Worm (Caenorhabditis elegans) whole organism, L4/young adult: ENCODE measurements around the gene F15B9.6.

Source experiments
- W03F9.2 ChIP-seq: fragments of 150-350 bp; optimal IDR thresholded peaks from 2 replicates; lab custom pipeline; 2014; ENCODE audit warnings: missing biosample characterization, missing genetic modification characterization
- dao-5 ChIP-seq: sonication (generic microtip); optimal IDR thresholded peaks from 2 replicates; lab custom pipeline; 2016; ENCODE audit warnings: missing genotype, missing genetic modification characterization, moderate library complexity, missing compliant biosample characterization
- him-1 ChIP-seq: sonication (generic microtip); optimal IDR thresholded peaks from 2 replicates; lab custom pipeline; 2016; ENCODE audit warnings: missing genotype, missing genetic modification reagents, missing genetic modification characterization, missing compliant biosample characterization

The F15B9.6 gene

DNA sequence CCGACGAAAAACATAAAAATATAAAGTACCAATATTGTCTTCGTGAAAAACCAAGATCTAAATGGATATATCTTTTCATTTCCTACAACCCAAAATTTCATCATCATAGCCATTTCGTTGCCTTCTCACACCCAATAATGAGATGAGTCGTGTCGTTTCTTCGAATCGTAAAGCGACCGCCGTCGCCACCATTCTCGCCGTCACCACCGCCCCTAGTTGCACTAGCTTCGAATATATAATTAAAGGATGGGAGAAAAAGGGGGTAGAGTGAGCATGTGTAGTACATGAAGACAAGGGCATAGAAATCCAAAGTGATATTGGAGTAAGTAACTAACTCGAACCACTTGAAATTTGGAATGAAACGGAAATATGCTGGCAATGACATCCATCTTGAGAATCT is 8.3 kb downstream of the F15B9.6 start:
- TF ChIP-seq him-1 (tag; lab: Kevin White, UChicago), result no peak
- no peak for TF ChIP-seq W03F9.2 (tag; lab: Kevin White, UChicago)
- TF ChIP-seq dao-5, result no peak

DNA sequence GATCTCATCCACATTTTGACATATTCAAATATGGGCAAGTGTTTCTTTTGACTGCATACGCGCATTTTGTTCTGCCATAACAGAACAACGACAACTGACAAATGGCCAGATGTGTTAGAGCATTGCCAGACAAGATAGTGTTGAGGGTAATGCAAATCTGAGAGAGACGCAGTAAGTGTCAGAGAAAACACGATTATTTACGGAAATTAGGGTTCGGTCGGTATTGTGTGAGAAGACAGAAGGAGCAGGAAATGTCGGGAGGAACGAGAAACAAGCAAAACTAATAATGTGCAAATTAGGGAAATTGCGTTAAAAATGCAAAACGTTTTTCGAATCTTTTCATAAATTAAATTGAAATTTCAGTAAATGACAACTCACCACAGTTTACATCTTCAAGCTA is 10.6 kb downstream of the F15B9.6 start:
- no peak for TF ChIP-seq W03F9.2 (tag; lab: Kevin White, UChicago)
- no peak for TF ChIP-seq him-1 (tag; lab: Kevin White, UChicago)
- no peak for TF ChIP-seq dao-5

- no peak for TF ChIP-seq dao-5
- TF ChIP-seq W03F9.2 (tag; lab: Kevin White, UChicago), result no peak
- TF ChIP-seq him-1 (tag; lab: Kevin White, UChicago), result no peak
Measured at ce11 chrV:13025283-13025682, 11.3 kb downstream of the F15B9.6 start.

ce11 chrV:13026631-13027299 is 12.8 kb downstream of the F15B9.6 start:
- no peak for TF ChIP-seq W03F9.2 (tag; lab: Kevin White, UChicago)
- TF ChIP-seq him-1 (tag; lab: Kevin White, UChicago), result no peak
- TF ChIP-seq dao-5, result no peak

DNA sequence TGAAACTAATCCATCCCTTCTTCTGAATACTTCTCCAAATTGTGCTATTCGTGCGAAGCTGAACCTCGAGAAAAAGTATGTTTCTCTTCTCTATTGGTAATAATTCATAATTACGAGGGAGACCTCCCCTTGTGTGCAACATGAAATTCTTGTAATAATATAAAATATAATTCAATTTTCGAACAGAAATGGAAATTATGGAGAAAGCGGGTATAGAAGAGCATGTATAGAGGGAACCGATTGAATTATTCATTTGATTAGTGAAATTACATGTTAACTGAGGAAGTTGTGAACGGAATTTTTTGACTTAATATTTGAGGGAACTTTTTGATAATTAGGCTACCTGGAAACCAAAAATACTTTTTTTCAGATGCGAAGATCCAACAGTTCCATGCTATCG is 14.9 kb downstream of the F15B9.6 start:
- no peak for TF ChIP-seq dao-5
- no peak for TF ChIP-seq W03F9.2 (tag; lab: Kevin White, UChicago)
- no peak for TF ChIP-seq him-1 (tag; lab: Kevin White, UChicago)

DNA sequence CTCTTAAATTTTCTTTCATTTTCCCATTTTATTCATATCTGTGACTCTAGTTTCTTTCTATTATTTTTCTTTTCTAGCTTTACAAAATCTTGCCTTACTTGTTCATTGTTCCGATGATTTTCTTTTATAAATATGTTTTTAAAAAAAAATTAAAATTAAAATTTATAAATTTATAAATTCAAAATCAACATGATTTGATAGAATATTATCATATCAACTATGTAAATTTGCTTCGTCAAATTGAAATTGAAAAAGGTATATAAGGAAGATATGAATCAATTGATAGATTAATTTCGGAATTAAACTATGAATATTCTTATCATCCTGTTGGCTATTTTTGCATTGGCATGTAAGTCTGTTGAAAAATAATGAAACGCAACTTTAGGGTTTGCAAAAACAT is 19.3 kb downstream of the F15B9.6 start, which contains the start of gene W07G4.1:
TSS of gene W07G4.1 (plus strand) at position 301 of the 400 bp plus-strand sequence.
- TF ChIP-seq him-1 (tag; lab: Kevin White, UChicago) (no peak), W03F9.2 (tag; lab: Kevin White, UChicago) (no peak), dao-5 (no peak)

DNA sequence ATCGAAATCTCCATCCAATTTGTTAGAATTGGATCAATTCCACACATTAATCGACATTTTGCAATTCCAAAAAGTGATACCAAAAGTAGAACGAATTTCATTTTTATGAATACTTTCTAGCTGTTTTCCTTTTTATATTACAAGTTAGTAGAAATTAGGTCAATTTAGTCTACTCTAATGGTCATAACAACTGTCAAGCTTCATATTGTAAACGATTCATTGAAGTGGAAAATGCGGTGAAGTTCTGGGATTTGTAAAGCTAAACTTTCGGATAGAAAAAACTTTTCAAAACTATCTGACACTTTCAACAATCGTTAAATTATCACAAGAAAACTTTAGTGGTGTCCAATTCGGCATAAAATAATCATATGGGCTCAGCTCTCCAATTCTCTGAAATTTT is 20.7 kb downstream of the F15B9.6 start, which contains the start of gene W07G4.7:
TSS of gene W07G4.7 (minus strand) at position 101 of the 400 bp plus-strand sequence.
- TF ChIP-seq him-1 (tag; lab: Kevin White, UChicago) (no peak), dao-5 (no peak), W03F9.2 (tag; lab: Kevin White, UChicago) (no peak)

- no peak for TF ChIP-seq W03F9.2 (tag; lab: Kevin White, UChicago)
- no peak for TF ChIP-seq dao-5
- no peak for TF ChIP-seq him-1 (tag; lab: Kevin White, UChicago)
Measured at ce11 chrV:13036466-13036865, 22.5 kb downstream of the F15B9.6 start, which contains the start of gene W07G4.2. TSS of gene W07G4.2 (minus strand) at chrV:13036566.

- TF ChIP-seq W03F9.2 (tag; lab: Kevin White, UChicago), result no peak
- no peak for TF ChIP-seq dao-5
- TF ChIP-seq him-1 (tag; lab: Kevin White, UChicago), result no peak
Measured at ce11 chrV:13041666-13042065, 27.7 kb downstream of the F15B9.6 start, which contains the start of gene scyl-1. TSS of gene scyl-1 (minus strand) at chrV:13041721.

DNA sequence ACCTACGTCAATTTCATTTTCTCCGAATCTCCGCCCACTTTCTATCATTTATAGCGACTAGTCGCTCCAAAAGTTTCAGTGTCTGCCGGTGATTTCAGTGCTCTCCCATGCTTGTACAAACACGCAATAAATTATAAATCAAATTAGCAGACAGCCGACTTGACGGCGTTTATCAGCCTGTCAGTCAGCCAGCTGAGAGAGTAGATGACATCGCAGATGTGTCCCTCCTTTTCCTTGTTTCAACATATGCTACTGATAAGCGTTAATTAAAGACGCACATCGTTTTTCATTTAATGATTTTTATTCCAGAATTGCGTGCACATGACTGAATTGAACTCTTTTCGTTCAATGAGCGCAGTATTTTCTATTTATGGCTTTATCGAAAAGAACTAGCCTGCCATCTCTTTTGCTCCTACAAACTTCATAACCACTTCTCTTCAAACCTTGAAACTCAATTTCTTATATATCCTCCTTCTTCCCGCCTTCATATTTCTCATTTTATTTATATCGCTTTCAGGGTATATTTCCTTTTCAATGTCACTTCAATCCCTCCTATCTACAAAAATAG is 29.3 kb downstream of the F15B9.6 start, which contains the start of gene lap-2:
TSS of gene lap-2 (plus strand) at position 518 of the 568 bp plus-strand sequence.
- no peak for TF ChIP-seq dao-5
- TF ChIP-seq him-1 (tag; lab: Kevin White, UChicago), result no peak
- no peak for TF ChIP-seq W03F9.2 (tag; lab: Kevin White, UChicago)

ce11 chrV:13043832-13044521 is 30.0 kb downstream of the F15B9.6 start:
- TF ChIP-seq dao-5 (no peak), him-1 (tag; lab: Kevin White, UChicago) (no peak), W03F9.2 (tag; lab: Kevin White, UChicago) (no peak)

ce11 chrV:13045017-13045416 is 31.1 kb downstream of the F15B9.6 start:
- TF ChIP-seq dao-5, result no peak
- TF ChIP-seq him-1 (tag; lab: Kevin White, UChicago), result no peak
- no peak for TF ChIP-seq W03F9.2 (tag; lab: Kevin White, UChicago)

ce11 chrV:13046125-13047123 is 32.5 kb downstream of the F15B9.6 start:
- TF ChIP-seq dao-5, result no peak
- no peak for TF ChIP-seq him-1 (tag; lab: Kevin White, UChicago)
- no peak for TF ChIP-seq W03F9.2 (tag; lab: Kevin White, UChicago)
